Worm (Caenorhabditis elegans): Measurements from ENCODE around the gene cest-5.2.
A peak's percentile ranks its signal among the peaks of the same experiment; 100 is the strongest.

cest-5.2 gene

DNA sequence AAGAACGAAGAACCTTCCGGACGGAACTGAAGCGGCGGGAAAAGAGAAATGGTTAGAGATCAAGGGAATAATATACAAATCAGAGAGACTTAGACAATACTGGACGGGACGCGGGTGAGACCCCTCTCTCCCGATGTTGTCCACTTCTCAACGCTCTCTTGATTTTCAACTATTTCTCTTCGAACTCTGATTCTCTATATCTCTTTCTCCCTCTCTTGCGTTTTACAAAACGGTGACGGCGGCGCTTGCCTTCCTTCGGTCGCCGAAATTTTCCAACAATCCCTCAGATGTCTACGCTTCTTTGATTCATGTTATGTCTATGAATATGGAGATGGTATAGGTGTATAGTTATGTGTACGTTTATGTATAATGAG lies 51.0 kb downstream of the cest-5.2 start (continued):
- TF ChIP-seq swsn-7 (tag; optimal IDR thresholded peaks at IDR 0.05) (peak; percentile 53), nhr-11 (tag; optimal IDR thresholded peaks at IDR 0.05) (no peak), dpl-1 (GFP tag; optimal IDR thresholded peaks at IDR 0.05) (peak; percentile 36 to 48 (median 45)), snpc-4 (tag; optimal IDR thresholded peaks at IDR 0.05) (no peak), nhr-85 (tag) (peak; percentile 92), nhr-77 (tag; optimal IDR thresholded peaks at IDR 0.05) (peak; percentile 8), nhr-90 (tag; optimal IDR thresholded peaks at IDR 0.05; ENCODE audit: poor library complexity) (peak; percentile 65), elt-3 (tag; optimal IDR thresholded peaks at IDR 0.05) (peak in 2 of 6 experiments; percentile 18 to 28), mab-9 (GFP tag; IDR thresholded peaks at IDR 0.05) (no peak), xbp-1 (tag; optimal IDR thresholded peaks at IDR 0.05) (peak; percentile 46), dsc-1 (tag; optimal IDR thresholded peaks at IDR 0.05) (peak; percentile 3), fkh-4 (tag; optimal IDR thresholded peaks at IDR 0.05; ENCODE audit: borderline replicate concordance) (no peak), lin-13 (GFP tag; optimal IDR thresholded peaks at IDR 0.05) (peak; percentile 35), hlh-17 (GFP tag; optimal IDR thresholded peaks at IDR 0.05; ENCODE audit: borderline replicate concordance) (no peak), nhr-47 (tag; optimal IDR thresholded peaks at IDR 0.05) (peak; percentile 47)

DNA sequence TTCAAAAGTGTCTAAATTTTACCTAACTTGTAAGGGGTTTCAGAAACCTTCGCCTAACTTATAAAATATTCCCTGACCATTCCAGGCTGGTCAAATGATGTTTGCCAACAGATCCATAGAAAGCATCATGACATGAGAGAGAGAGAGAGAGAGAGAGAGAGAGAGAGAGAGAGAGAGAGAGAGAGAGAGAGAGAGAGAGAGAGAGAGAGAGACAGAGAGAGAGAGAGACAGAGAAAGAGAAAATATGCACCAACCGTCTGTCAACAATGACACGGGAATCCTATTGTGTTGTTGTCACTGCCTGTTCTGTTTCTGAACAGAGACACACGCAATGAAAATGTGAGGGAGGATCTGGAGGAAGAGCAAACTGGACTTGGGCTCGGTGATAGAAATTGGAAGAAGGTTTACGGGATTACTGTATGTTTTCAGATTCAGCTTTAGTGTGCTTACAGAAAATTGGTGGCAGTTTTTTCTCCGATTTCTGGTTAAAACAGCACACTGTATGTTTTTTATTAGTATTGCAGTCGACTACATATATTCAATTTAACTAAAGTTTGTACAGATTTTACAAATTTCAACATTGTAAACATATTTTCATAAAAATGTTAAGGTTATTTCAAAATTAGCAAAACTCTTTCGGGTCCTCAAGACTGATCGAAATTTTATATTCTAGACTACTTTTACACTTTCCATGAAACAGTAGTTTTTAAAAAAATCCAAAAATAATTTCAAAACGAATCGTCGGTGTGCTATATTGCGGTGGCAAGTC lies 51.6 kb downstream of the cest-5.2 start:
- TF ChIP-seq jun-1 (tag; optimal IDR thresholded peaks at IDR 0.05), result peak; percentile 14
- peak; percentile 40 for TF ChIP-seq mep-1 (tag; optimal IDR thresholded peaks at IDR 0.05)
- TF ChIP-seq lin-14 (GFP tag; optimal IDR thresholded peaks at IDR 0.05), result peak; percentile 13
- TF ChIP-seq efl-1 (optimal IDR thresholded peaks at IDR 0.05), result peak; percentile 12 to 27
- TF ChIP-seq efl-1 (GFP tag; optimal IDR thresholded peaks at IDR 0.05 in 1 of 2), result no peak
- no peak for TF ChIP-seq mab-9 (GFP tag; IDR thresholded peaks at IDR 0.05)
- TF ChIP-seq lin-35 (GFP tag; optimal IDR thresholded peaks at IDR 0.05), result peak in 1 of 2 experiments; percentile 47

All from whole organism, L1 larva.